Worm (Caenorhabditis elegans): ENCODE results near the gene srx-135.

Gene srx-135

DNA sequence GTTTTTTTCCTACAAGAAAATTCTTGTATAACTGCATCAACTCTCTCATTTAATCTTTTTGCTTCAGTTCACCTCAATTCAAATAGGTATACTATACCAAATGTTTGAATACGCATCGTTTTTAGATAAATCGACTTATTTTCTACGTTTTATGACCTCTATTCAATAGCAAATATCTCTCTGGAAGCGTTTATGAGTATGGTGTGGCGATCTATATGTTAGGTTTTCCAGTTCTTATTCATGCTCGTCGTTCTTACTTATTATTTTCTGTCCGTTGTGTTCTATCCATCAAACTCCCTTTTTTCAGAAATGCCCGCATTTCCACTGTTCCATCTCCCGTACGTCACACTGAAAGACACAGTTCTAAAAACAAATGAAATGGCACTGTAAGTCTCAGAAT, 21.6 kb downstream of the srx-135 start, which contains the start of gene T22G5.3:
T22G5.3 (plus strand) TSS at position 301 of the 400 bp plus-strand sequence.
- TF ChIP-seq aly-1 (tag; optimal IDR thresholded peaks at IDR 0.05) (no peak), ets-7 (tag; optimal IDR thresholded peaks at IDR 0.05) (no peak), scrt-1 (GFP tag; IDR thresholded peaks at IDR 0.05) (no peak), ama-1 (optimal IDR thresholded peaks at IDR 0.05) (no peak), hnd-1 (tag; optimal IDR thresholded peaks at IDR 0.05) (no peak), sea-1 (GFP tag; conservative IDR thresholded peaks at IDR 0.05) (no peak), tbx-11 (GFP tag; IDR thresholded peaks at IDR 0.05) (no peak)

- TF ChIP-seq hmbx-1 (tag; optimal IDR thresholded peaks at IDR 0.05) (no peak), sea-1 (GFP tag; conservative IDR thresholded peaks at IDR 0.05) (no peak), ceh-36 (tag; optimal IDR thresholded peaks at IDR 0.05) (no peak), F13C5.2 (tag; optimal IDR thresholded peaks at IDR 0.05) (no peak), pes-1 (GFP tag; IDR thresholded peaks at IDR 0.05) (no peak), tbx-11 (GFP tag; IDR thresholded peaks at IDR 0.05) (no peak), ceh-13 (GFP tag; optimal IDR thresholded peaks at IDR 0.05) (no peak), B0310.2 (tag; optimal IDR thresholded peaks at IDR 0.05) (no peak)
Observed at ce11 chrV:13887358-13887757, 28.4 kb downstream of the srx-135 start, which contains the start of gene srsx-19. srsx-19 (plus strand) TSS chrV:13887658.

DNA sequence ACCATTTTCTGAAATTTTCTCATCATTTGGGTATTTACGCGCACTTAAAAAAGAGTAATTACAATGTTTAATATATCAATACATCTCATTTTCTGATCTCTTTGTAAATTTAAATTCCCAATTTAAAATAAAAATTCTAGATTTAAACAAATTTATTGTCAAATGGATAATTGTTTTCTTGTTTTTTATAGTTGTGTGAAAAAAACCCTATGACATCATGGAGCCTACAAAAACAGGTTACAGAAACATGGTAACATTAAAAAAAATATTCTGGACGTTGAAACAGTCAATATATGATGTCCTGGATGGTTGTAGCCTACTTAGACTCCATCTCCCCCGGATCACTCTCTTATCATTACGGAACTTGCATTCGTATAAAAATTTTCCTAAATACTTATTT, 30.5 kb downstream of the srx-135 start, which contains the start of gene spp-12:
spp-12 (plus strand) TSS at position 301 of the 400 bp plus-strand sequence.
- no peak for TF ChIP-seq tbx-37 (GFP tag; conservative IDR thresholded peaks at IDR 0.05)
- TF ChIP-seq ets-7 (tag; optimal IDR thresholded peaks at IDR 0.05) = no peak
- TF ChIP-seq B0310.2 (tag; optimal IDR thresholded peaks at IDR 0.05) = no peak
- TF ChIP-seq F13C5.2 (tag; optimal IDR thresholded peaks at IDR 0.05) = no peak
- TF ChIP-seq ceh-36 (tag; optimal IDR thresholded peaks at IDR 0.05) = no peak
- no peak for TF ChIP-seq sea-1 (GFP tag; conservative IDR thresholded peaks at IDR 0.05)
- TF ChIP-seq scrt-1 (GFP tag; IDR thresholded peaks at IDR 0.05) = no peak
- TF ChIP-seq flt-1 (GFP tag; IDR thresholded peaks at IDR 0.05) = no peak
- no peak for TF ChIP-seq hmg-4 (GFP tag; optimal IDR thresholded peaks at IDR 0.05)
- TF ChIP-seq ceh-13 (GFP tag; optimal IDR thresholded peaks at IDR 0.05) = no peak

- TF ChIP-seq flt-1 (GFP tag; IDR thresholded peaks at IDR 0.05) (no peak), tbx-11 (GFP tag; IDR thresholded peaks at IDR 0.05) (no peak), hmbx-1 (tag; optimal IDR thresholded peaks at IDR 0.05) (no peak), sea-1 (GFP tag; conservative IDR thresholded peaks at IDR 0.05) (no peak), pes-1 (GFP tag; IDR thresholded peaks at IDR 0.05) (no peak), tra-4 (tag; optimal IDR thresholded peaks at IDR 0.05) (no peak), B0310.2 (tag; optimal IDR thresholded peaks at IDR 0.05) (no peak), tbx-37 (GFP tag; conservative IDR thresholded peaks at IDR 0.05) (no peak), F13C5.2 (tag; optimal IDR thresholded peaks at IDR 0.05) (no peak), scrt-1 (GFP tag; IDR thresholded peaks at IDR 0.05) (no peak), ceh-13 (GFP tag; optimal IDR thresholded peaks at IDR 0.05) (no peak), hnd-1 (tag; optimal IDR thresholded peaks at IDR 0.05) (no peak), aly-1 (tag; optimal IDR thresholded peaks at IDR 0.05) (no peak), ets-7 (tag; optimal IDR thresholded peaks at IDR 0.05) (no peak)
Observed at ce11 chrV:13890473-13890872, 31.5 kb downstream of the srx-135 start, which contains the start of gene lbp-8. lbp-8 (plus strand) TSS chrV:13890773.

- TF ChIP-seq ceh-13 (GFP tag; optimal IDR thresholded peaks at IDR 0.05) (no peak), scrt-1 (GFP tag; IDR thresholded peaks at IDR 0.05) (no peak), hmg-4 (GFP tag; optimal IDR thresholded peaks at IDR 0.05) (no peak), ceh-36 (tag; optimal IDR thresholded peaks at IDR 0.05) (no peak), hnd-1 (tag; optimal IDR thresholded peaks at IDR 0.05) (no peak), aly-1 (tag; optimal IDR thresholded peaks at IDR 0.05) (no peak), sea-1 (GFP tag; conservative IDR thresholded peaks at IDR 0.05) (no peak)
Observed at ce11 chrV:13891489-13891888, 32.5 kb downstream of the srx-135 start.

DNA sequence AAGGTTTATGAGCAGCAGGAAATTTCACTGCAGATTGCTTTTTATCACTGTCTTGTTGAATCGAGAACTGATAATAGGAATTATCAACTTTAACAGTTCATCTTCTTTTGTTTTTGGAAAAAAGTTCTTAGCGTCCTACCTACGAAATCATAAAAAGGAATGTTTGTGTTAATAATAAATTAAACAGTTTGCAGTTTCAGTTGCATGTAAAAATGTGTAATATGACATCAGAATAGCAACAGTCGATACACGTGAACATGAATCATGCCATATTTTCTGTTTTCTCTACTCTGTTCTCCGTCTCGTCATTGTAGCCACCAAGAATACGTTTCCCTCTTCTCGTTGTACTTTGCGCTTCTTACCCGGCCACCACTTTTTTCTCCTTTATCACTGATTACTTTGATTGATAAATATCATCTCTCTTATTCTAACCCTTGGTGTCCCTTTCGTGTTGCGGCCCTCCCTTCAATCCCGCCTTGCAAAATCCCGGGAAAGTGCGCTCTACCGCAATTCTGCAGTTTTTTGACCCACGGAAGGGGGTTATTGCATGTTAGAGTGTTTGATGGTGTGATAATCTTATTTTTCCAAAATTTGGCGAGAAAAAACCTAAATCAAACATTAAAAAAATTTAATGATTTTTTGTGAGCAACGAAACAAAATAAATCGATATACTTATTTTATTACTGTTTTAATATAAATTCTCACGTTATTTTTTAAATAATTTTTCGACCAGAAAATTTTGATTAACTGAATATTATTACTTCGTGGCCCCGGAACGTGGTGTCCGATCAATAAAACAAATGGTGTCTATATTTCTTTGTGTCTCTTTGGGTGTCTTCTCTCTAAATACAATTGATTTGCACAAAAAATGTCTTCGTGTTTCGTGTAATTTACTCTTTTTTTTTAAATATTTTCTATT, 33.7 kb downstream of the srx-135 start, which contains the start of gene sptl-3:
sptl-3 (plus strand) TSS at position 869 of the 919 bp plus-strand sequence.
- no peak for TF ChIP-seq tbx-37 (GFP tag; conservative IDR thresholded peaks at IDR 0.05)
- no peak for TF ChIP-seq flt-1 (GFP tag; IDR thresholded peaks at IDR 0.05)
- TF ChIP-seq sea-1 (GFP tag; conservative IDR thresholded peaks at IDR 0.05) = no peak
- TF ChIP-seq ceh-36 (tag; optimal IDR thresholded peaks at IDR 0.05) = no peak
- no peak for TF ChIP-seq hnd-1 (tag; optimal IDR thresholded peaks at IDR 0.05)

DNA sequence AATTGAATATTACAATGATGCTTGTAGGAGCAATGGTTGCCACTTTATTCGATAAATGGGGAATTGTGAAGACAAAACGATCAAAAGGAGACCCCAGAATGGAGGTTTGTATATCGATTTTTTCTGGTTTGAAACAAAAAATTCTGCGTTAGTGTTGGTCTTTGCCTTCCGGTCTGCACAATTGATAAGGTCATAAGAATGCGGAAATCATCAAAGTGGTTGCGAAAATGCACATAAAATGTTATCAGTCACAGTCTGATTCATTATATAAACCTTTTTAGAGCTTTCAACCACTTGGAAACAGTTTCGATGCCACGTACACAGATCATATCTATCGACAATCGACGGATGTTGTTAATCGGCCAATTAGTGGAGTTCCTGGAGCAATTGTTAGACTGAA, 34.6 kb downstream of the srx-135 start:
- TF ChIP-seq tbx-11 (GFP tag; IDR thresholded peaks at IDR 0.05) (no peak), B0310.2 (tag; optimal IDR thresholded peaks at IDR 0.05) (no peak), hnd-1 (tag; optimal IDR thresholded peaks at IDR 0.05) (no peak), sea-1 (GFP tag; conservative IDR thresholded peaks at IDR 0.05) (no peak), scrt-1 (GFP tag; IDR thresholded peaks at IDR 0.05) (no peak), aly-1 (tag; optimal IDR thresholded peaks at IDR 0.05) (no peak), ets-7 (tag; optimal IDR thresholded peaks at IDR 0.05) (no peak), flt-1 (GFP tag; IDR thresholded peaks at IDR 0.05) (no peak), F13C5.2 (tag; optimal IDR thresholded peaks at IDR 0.05) (no peak)

ce11 chrV:13898356-13898755, 39.4 kb downstream of the srx-135 start, which contains the start of gene cyp-35C1:
cyp-35C1 (minus strand) TSS chrV:13898487.
- TF ChIP-seq hmbx-1 (tag; optimal IDR thresholded peaks at IDR 0.05) = no peak
- TF ChIP-seq tbx-11 (GFP tag; IDR thresholded peaks at IDR 0.05) = no peak
- no peak for TF ChIP-seq ama-1 (optimal IDR thresholded peaks at IDR 0.05)
- TF ChIP-seq hnd-1 (tag; optimal IDR thresholded peaks at IDR 0.05) = no peak
- no peak for TF ChIP-seq F13C5.2 (tag; optimal IDR thresholded peaks at IDR 0.05)
- TF ChIP-seq sea-1 (GFP tag; conservative IDR thresholded peaks at IDR 0.05) = no peak
- no peak for TF ChIP-seq B0310.2 (tag; optimal IDR thresholded peaks at IDR 0.05)
- no peak for TF ChIP-seq tra-4 (tag; optimal IDR thresholded peaks at IDR 0.05)
- TF ChIP-seq flt-1 (GFP tag; IDR thresholded peaks at IDR 0.05) = no peak
- TF ChIP-seq tbx-37 (GFP tag; conservative IDR thresholded peaks at IDR 0.05) = no peak
- no peak for TF ChIP-seq ceh-13 (GFP tag; optimal IDR thresholded peaks at IDR 0.05)
- TF ChIP-seq ceh-36 (tag; optimal IDR thresholded peaks at IDR 0.05) = no peak
- TF ChIP-seq ets-7 (tag; optimal IDR thresholded peaks at IDR 0.05) = no peak
- TF ChIP-seq scrt-1 (GFP tag; IDR thresholded peaks at IDR 0.05) = no peak
- TF ChIP-seq pes-1 (GFP tag; IDR thresholded peaks at IDR 0.05) = no peak
- TF ChIP-seq aly-1 (tag; optimal IDR thresholded peaks at IDR 0.05) = no peak
- no peak for TF ChIP-seq hmg-4 (GFP tag; optimal IDR thresholded peaks at IDR 0.05)

Data from whole organism, early embryonic.